Worm (Caenorhabditis elegans): Measurements from ENCODE around the gene cbp-1.

cbp-1 gene

DNA sequence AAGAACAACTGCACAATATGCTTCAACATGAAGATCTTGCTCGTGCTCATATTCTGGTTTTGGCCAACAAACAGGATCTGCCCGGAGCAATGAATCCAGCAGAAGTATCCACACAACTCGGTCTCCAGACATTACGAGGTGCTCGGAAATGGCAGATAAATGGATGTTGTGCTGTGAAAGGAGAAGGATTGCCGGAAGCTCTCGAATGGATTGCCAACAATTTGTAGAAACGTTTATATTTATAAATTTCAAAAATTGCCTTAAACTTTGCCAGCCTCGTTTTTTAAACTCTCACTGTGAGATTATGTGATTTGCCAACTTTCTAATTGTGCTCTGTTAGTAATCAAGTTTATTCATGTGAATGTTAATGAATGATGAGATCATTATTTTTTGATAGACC is 57.4 kb downstream of the cbp-1 start:
- TF ChIP-seq unc-62 (GFP tag; optimal IDR thresholded peaks at IDR 0.05 in 1 of 2) = peak in 1 of 2 experiments; percentile 97
- no peak for TF ChIP-seq unc-62 (tag; optimal IDR thresholded peaks at IDR 0.05)
- no peak for TF ChIP-seq madf-5 (GFP tag; IDR thresholded peaks at IDR 0.05)

Data from whole organism, L4 larva.